Worm (Caenorhabditis elegans): ENCODE data around the gene T11B7.5.
A peak's percentile ranks its signal among the peaks of the same experiment; 100 is the strongest.

Gene T11B7.5

ce11 chrIV:8891131-8891530 lies 35.3 kb upstream of the T11B7.5 start, which contains the start of gene spr-2 (continued):
- no peak for TF ChIP-seq ama-1 (optimal IDR thresholded peaks at IDR 0.05)
- TF ChIP-seq hif-1 (tag; optimal IDR thresholded peaks at IDR 0.05) = no peak
- no peak for TF ChIP-seq F26F4.8 (GFP tag; conservative IDR thresholded peaks at IDR 0.05)
- TF ChIP-seq Y105C5A.15 (GFP tag; IDR thresholded peaks at IDR 0.05) = no peak
- no peak for TF ChIP-seq Y48G9A.11 (GFP tag; IDR thresholded peaks at IDR 0.05)
- no peak for TF ChIP-seq lin-29 (GFP tag; IDR thresholded peaks at IDR 0.05)
- no peak for TF ChIP-seq zfp-2 (tag; optimal IDR thresholded peaks at IDR 0.05)
- TF ChIP-seq D1046.2 (GFP tag; IDR thresholded peaks at IDR 0.05) = no peak
- TF ChIP-seq tag-97 (GFP tag; IDR thresholded peaks at IDR 0.05) = no peak
- peak; percentile 86 for TF ChIP-seq dpl-1 (GFP tag; optimal IDR thresholded peaks at IDR 0.05)
- TF ChIP-seq T20F7.1 (GFP tag; optimal IDR thresholded peaks at IDR 0.05) = peak; percentile 79
- TF ChIP-seq madf-9 (GFP tag; conservative IDR thresholded peaks at IDR 0.05) = no peak
- 0 out of 2 replicates have a peak, but pooled peaks have one; percentile 35 for TF ChIP-seq pha-4 (GFP tag; IDR thresholded peaks at IDR 0.05)
- TF ChIP-seq pha-4 (tag; optimal IDR thresholded peaks at IDR 0.05) = peak; percentile 61
- no peak for TF ChIP-seq madf-5 (GFP tag; IDR thresholded peaks at IDR 0.05)
- TF ChIP-seq egl-43 (GFP tag; IDR thresholded peaks at IDR 0.05) = no peak
- TF ChIP-seq unc-62 (GFP tag; optimal IDR thresholded peaks at IDR 0.05 in 1 of 2) = no peak
- TF ChIP-seq unc-62 (tag; optimal IDR thresholded peaks at IDR 0.05) = no peak
- no peak for TF ChIP-seq ztf-11 (tag; optimal IDR thresholded peaks at IDR 0.05)
- no peak for TF ChIP-seq mdt-29 (GFP tag; IDR thresholded peaks at IDR 0.05)
- TF ChIP-seq nhr-76 (tag; optimal IDR thresholded peaks at IDR 0.05) = no peak
- peak; percentile 19 for TF ChIP-seq lin-13 (GFP tag; optimal IDR thresholded peaks at IDR 0.05)
- no peak for TF ChIP-seq lin-15B (tag; optimal IDR thresholded peaks at IDR 0.05)
- no peak for TF ChIP-seq lin-1 (GFP tag; IDR thresholded peaks at IDR 0.05)
- no peak for TF ChIP-seq Y75B8A.6 (GFP tag; IDR thresholded peaks at IDR 0.05)
- no peak for TF ChIP-seq nhr-25 (tag; optimal IDR thresholded peaks at IDR 0.05; ENCODE audit: borderline replicate concordance, insufficient read depth)
- no peak for TF ChIP-seq hlh-11 (tag; optimal IDR thresholded peaks at IDR 0.05)
- no peak for TF ChIP-seq skn-1 (tag; optimal IDR thresholded peaks at IDR 0.05)
- TF ChIP-seq pqm-1 (tag; optimal IDR thresholded peaks at IDR 0.05) = peak; percentile 1
- TF ChIP-seq gei-8 (GFP tag; optimal IDR thresholded peaks at IDR 0.05) = no peak
- TF ChIP-seq jun-1 (tag; optimal IDR thresholded peaks at IDR 0.05) = no peak
- no peak for TF ChIP-seq daf-12 (tag; optimal IDR thresholded peaks at IDR 0.05)
- TF ChIP-seq dmd-8 (GFP tag; IDR thresholded peaks at IDR 0.05) = no peak
- TF ChIP-seq nhr-28 (tag; optimal IDR thresholded peaks at IDR 0.05) = peak; percentile 38
- no peak for TF ChIP-seq attf-4 (tag; optimal IDR thresholded peaks at IDR 0.05)
- peak; percentile 66; the same call in 1 of the 2 replicates for TF ChIP-seq hmg-1.1 (GFP tag; IDR thresholded peaks at IDR 0.05)
- no peak for TF ChIP-seq sdz-12 (GFP tag; optimal IDR thresholded peaks at IDR 0.05)
- no peak for TF ChIP-seq mdl-1 (tag; optimal IDR thresholded peaks at IDR 0.05)
- TF ChIP-seq ctbp-1 (GFP tag; IDR thresholded peaks at IDR 0.05) = no peak
- no peak for TF ChIP-seq ceh-62 (tag; optimal IDR thresholded peaks at IDR 0.05)
- peak; percentile 67 for TF ChIP-seq dve-1 (tag; optimal IDR thresholded peaks at IDR 0.05; ENCODE audit: insufficient read depth)
- peak; percentile 79 for TF ChIP-seq mep-1 (tag; optimal IDR thresholded peaks at IDR 0.05)
- peak; percentile 35 for TF ChIP-seq F37D6.2 (tag; optimal IDR thresholded peaks at IDR 0.05)
- TF ChIP-seq rbr-2 (tag; optimal IDR thresholded peaks at IDR 0.05) = peak; percentile 73
- no peak for TF ChIP-seq F49E8.2 (tag; optimal IDR thresholded peaks at IDR 0.05; ENCODE audit: borderline replicate concordance)
- no peak for TF ChIP-seq zip-11 (GFP tag; IDR thresholded peaks at IDR 0.05)
- no peak for TF ChIP-seq nhr-111 (GFP tag; optimal IDR thresholded peaks at IDR 0.05)
- TF ChIP-seq nhr-6 (tag; optimal IDR thresholded peaks at IDR 0.05) = peak; percentile 60
- peak; percentile 22 for TF ChIP-seq zip-2 (tag; optimal IDR thresholded peaks at IDR 0.05)
- no peak for TF ChIP-seq lir-3 (tag; optimal IDR thresholded peaks at IDR 0.05)
- TF ChIP-seq ZK337.2 (GFP tag; IDR thresholded peaks at IDR 0.05) = no peak
- TF ChIP-seq R02D3.7 (tag; optimal IDR thresholded peaks at IDR 0.05) = no peak
- no peak for TF ChIP-seq nhr-77 (tag; optimal IDR thresholded peaks at IDR 0.05)
